Worm (Caenorhabditis elegans): ENCODE data around the gene cri-3.

The cri-3 gene

DNA sequence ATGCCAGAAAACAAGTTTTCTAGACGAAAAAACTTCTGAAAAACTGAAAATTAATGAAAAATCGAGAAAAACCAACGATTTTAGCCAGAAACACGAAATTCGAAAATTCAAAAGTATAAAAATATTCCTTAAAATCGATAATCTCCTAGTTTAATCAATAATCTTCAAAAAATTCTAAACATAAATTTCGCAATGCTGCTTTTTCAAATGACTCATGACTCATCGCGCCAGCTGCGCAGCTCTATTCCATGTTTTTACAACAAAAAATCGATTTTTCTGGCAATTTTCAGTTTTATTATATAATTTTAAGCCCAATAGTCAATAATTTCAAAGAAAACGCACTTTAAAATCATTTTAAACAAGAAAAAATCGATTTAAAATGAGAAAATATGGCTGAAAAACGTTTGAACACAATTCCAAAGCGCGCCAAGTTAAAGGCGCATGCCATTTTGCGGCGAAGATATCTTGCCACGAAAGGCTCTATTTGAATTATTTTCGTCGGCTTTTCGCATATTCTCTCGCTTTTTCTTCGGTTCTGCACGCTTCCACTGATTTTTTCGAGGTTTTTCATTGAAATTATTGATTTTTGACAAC lies at the start of gene cri-3:
cri-3 (plus strand) TSS at position 482 of the 594 bp plus-strand sequence.
- TF ChIP-seq ceh-91 (GFP tag; IDR thresholded peaks at IDR 0.05) (no peak), hmg-1.2 (GFP tag; IDR thresholded peaks at IDR 0.05) (no peak), nhr-80 (tag; optimal IDR thresholded peaks at IDR 0.05) (no peak), ceh-79 (tag; optimal IDR thresholded peaks at IDR 0.05) (no peak), madf-6 (GFP tag; IDR thresholded peaks at IDR 0.05) (0 out of 2 replicates have a peak, but pooled peaks have one; percentile 20), lin-54 (GFP tag; optimal IDR thresholded peaks at IDR 0.05) (peak; percentile 25), cebp-1 (GFP tag; IDR thresholded peaks at IDR 0.05) (peak; percentile 62; the same call in 1 of the 2 replicates), cebp-1 (tag; optimal IDR thresholded peaks at IDR 0.05) (peak; percentile 92), dpl-1 (GFP tag; optimal IDR thresholded peaks at IDR 0.05) (peak; percentile 24), F39B2.1 (GFP tag; IDR thresholded peaks at IDR 0.05) (no peak), F57A8.1 (GFP tag; optimal IDR thresholded peaks at IDR 0.05) (no peak), attf-5 (GFP tag; optimal IDR thresholded peaks at IDR 0.05) (peak; percentile 60), efl-1 (GFP tag; optimal IDR thresholded peaks at IDR 0.05) (peak; percentile 27), snpc-1.3 (tag; optimal IDR thresholded peaks at IDR 0.05; ENCODE audit: insufficient read depth) (no peak), F33H1.4 (GFP tag; IDR thresholded peaks at IDR 0.05) (peak; percentile 66)

DNA sequence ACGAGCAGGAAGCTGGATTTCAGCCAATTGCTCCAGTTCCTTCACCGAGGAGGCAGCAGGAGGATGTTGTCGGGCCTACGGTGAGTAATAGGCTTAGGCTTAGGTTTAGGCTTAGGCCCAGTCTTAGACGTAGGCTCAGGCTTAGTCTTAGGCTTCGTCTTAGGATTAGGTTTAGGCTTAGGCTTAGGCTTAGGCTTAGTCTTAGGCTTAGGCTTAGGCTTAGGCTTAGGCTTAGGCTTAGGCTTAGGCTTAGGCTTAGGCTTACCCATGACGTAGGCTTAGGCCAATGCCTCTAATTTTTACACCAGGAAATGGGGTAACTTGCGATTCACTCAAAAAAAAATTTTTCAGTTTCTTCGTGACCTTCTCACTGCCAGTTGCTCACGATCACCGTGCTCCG lies 49.5 kb upstream of the cri-3 start:
- TF ChIP-seq rcor-1 (GFP tag; IDR thresholded peaks at IDR 0.05) = peak; percentile 41; the same call in 1 of the 2 replicates
- TF ChIP-seq unc-130 (GFP tag; optimal IDR thresholded peaks at IDR 0.05) = no peak

DNA sequence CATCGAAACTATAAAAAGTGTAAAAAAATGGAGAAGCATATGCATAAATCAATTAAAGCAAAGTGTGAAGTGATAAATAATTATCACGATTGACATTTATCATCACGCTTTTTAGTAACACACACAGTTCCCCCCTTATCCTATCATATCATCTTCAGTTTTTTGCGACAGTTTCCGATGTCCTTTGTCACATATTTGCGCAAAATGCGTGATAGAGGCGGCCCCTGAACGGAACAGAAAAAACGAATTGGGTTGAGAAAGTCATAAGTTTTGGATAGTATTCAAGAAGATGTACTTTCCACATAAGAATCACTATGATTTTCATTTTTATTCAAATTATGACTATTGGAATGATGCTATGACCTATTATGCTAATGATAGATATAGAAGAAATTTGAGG lies 47.1 kb upstream of the cri-3 start:
- no peak for TF ChIP-seq nfya-2 (GFP tag; IDR thresholded peaks at IDR 0.05)
- no peak for TF ChIP-seq K12H6.12 (tag; optimal IDR thresholded peaks at IDR 0.05)
- no peak for TF ChIP-seq ztf-25 (GFP tag; IDR thresholded peaks at IDR 0.05)
- no peak for TF ChIP-seq F33H1.4 (GFP tag; IDR thresholded peaks at IDR 0.05)

DNA sequence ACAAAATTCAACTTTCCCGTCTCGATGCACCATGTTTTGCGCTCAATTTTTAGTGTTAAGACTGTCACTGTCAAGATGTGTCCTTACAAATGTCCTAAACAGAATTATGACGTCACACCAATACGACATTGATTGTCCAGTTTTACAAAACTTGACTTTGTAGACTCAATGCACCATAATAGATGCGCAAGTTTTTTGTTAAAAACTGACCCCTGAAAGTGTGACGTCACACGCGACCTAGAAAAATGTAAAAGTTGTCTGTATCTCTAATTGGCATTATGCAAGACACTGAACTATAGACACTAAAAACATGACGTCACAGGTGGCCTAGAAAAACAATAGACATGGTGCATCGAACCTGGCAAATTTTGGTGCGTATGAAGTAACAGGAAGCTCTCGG lies 45.1 kb upstream of the cri-3 start:
- TF ChIP-seq ama-1 (optimal IDR thresholded peaks at IDR 0.05) = no peak
- no peak for TF ChIP-seq ama-1 (GFP tag; optimal IDR thresholded peaks at IDR 0.05)
- no peak for TF ChIP-seq hsf-1 (GFP tag; IDR thresholded peaks at IDR 0.05)

DNA sequence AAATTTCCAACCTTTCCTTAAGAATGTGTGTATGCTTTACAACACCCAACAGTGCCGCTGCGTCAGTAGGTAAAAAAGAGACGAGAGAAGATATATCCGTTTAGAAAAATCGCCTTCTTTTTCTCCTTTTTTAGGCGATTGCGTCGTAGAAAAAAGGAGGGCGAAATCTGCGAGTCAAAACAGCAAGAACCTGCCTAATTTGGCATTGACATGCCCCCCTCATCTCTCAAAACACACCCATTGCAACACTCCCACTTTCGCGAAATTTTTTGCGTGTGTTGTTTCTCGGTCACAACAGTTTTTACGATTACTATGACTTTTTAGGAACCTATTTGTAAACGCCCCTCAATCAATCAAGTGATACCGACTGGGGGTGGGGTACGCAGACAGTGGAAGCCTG lies 44.5 kb upstream of the cri-3 start:
- TF ChIP-seq ztf-18 (tag; optimal IDR thresholded peaks at IDR 0.05) = no peak
- TF ChIP-seq attf-5 (GFP tag; optimal IDR thresholded peaks at IDR 0.05) = no peak
- no peak for TF ChIP-seq snpc-3.4 (tag; optimal IDR thresholded peaks at IDR 0.05)
- no peak for TF ChIP-seq ZK185.1 (tag; optimal IDR thresholded peaks at IDR 0.05; ENCODE audit: poor library complexity, severe bottlenecking)
- no peak for TF ChIP-seq attf-3 (GFP tag; conservative IDR thresholded peaks at IDR 0.05)
- TF ChIP-seq B0019.2 (GFP tag; conservative IDR thresholded peaks at IDR 0.05) = no peak
- no peak for TF ChIP-seq tlf-1 (GFP tag; optimal IDR thresholded peaks at IDR 0.05)
- TF ChIP-seq sdz-38 (tag; optimal IDR thresholded peaks at IDR 0.05) = no peak
- no peak for TF ChIP-seq dpl-1 (GFP tag; optimal IDR thresholded peaks at IDR 0.05)
- TF ChIP-seq cebp-2 (GFP tag; IDR thresholded peaks at IDR 0.05) = no peak
- TF ChIP-seq nhr-80 (tag; optimal IDR thresholded peaks at IDR 0.05) = no peak
- no peak for TF ChIP-seq B0261.1 (tag; optimal IDR thresholded peaks at IDR 0.05)
- TF ChIP-seq C17E4.6 (GFP tag; IDR thresholded peaks at IDR 0.05) = no peak
- TF ChIP-seq hsf-1 (GFP tag; IDR thresholded peaks at IDR 0.05) = no peak
- TF ChIP-seq nfya-1 (tag; optimal IDR thresholded peaks at IDR 0.05; ENCODE audit: borderline replicate concordance, insufficient read depth) = no peak
- TF ChIP-seq lag-1 (GFP tag; IDR thresholded peaks at IDR 0.05) = no peak
- no peak for TF ChIP-seq nhr-120 (GFP tag; IDR thresholded peaks at IDR 0.05)
